Fruit fly (Drosophila melanogaster): ENCODE measurements around the gene CG13784.

CG13784 gene

dm6 chr2L:7169003-7169402 is 50.8 kb downstream of the CG13784 start:
- TF ChIP-seq sisA (GFP tag; IDR thresholded peaks at IDR 0.05): no peak
- no peak for TF ChIP-seq usp (GFP tag; optimal IDR thresholded peaks at IDR 0.05)
- TF ChIP-seq dysf (GFP tag; IDR thresholded peaks at IDR 0.05): no peak
- TF ChIP-seq HHEX (GFP tag; optimal IDR thresholded peaks at IDR 0.05): peak; percentile 7
- TF ChIP-seq sug (tag; optimal IDR thresholded peaks at IDR 0.05): peak; percentile 47
- peak; percentile 75 for TF ChIP-seq crol (GFP tag; IDR thresholded peaks at IDR 0.05)
- 0 out of 2 replicates have a peak, but pooled peaks have one; percentile 11 for TF ChIP-seq NFAT (GFP tag; IDR thresholded peaks at IDR 0.05)
- TF ChIP-seq Rx (GFP tag; IDR thresholded peaks at IDR 0.05): no peak
- TF ChIP-seq CG10959 (GFP tag; IDR thresholded peaks at IDR 0.05): no peak
- TF ChIP-seq Camta (GFP tag; optimal IDR thresholded peaks at IDR 0.05): no peak
- no peak for TF ChIP-seq CG11093 (GFP tag; IDR thresholded peaks at IDR 0.05)
- TF ChIP-seq hkb (optimal IDR thresholded peaks at IDR 0.05): no peak
- no peak for TF ChIP-seq hkb (GFP tag; IDR thresholded peaks at IDR 0.05)
- peak; percentile 24; the same call in 1 of the 2 replicates for TF ChIP-seq sens-2 (GFP tag; IDR thresholded peaks at IDR 0.05)
- TF ChIP-seq Sin3A (optimal IDR thresholded peaks at IDR 0.05): no peak
- 0 out of 2 replicates have a peak, but pooled peaks have one; percentile 10 for TF ChIP-seq stc (GFP tag; IDR thresholded peaks at IDR 0.05)
- TF ChIP-seq gce (GFP tag; IDR thresholded peaks at IDR 0.05): no peak
- TF ChIP-seq CG6272 (GFP tag; IDR thresholded peaks at IDR 0.05): no peak
- no peak for TF ChIP-seq CG4854 (GFP tag; optimal IDR thresholded peaks at IDR 0.05)
- no peak for TF ChIP-seq knrl (GFP tag; IDR thresholded peaks at IDR 0.05; ENCODE audit: partially characterized antibody)
- no peak for TF ChIP-seq ash1 (GFP tag; optimal IDR thresholded peaks at IDR 0.05)
- TF ChIP-seq CG11504 (tag; optimal IDR thresholded peaks at IDR 0.05): peak; percentile 4
- TF ChIP-seq CG12104 (GFP tag; optimal IDR thresholded peaks at IDR 0.05): no peak
- no peak for TF ChIP-seq otp (GFP tag; IDR thresholded peaks at IDR 0.05)
- TF ChIP-seq TFAM (GFP tag; optimal IDR thresholded peaks at IDR 0.05): no peak
- TF ChIP-seq exex (tag; optimal IDR thresholded peaks at IDR 0.05): peak; percentile 11
- TF ChIP-seq Trl (optimal IDR thresholded peaks at IDR 0.05): no peak
- TF ChIP-seq Trl (GFP tag; optimal IDR thresholded peaks at IDR 0.05): no peak
- TF ChIP-seq H15 (GFP tag; IDR thresholded peaks at IDR 0.05): no peak
- TF ChIP-seq GATAe (GFP tag; conservative IDR thresholded peaks at IDR 0.05): peak; percentile 62
- TF ChIP-seq CG8290 (GFP tag; optimal IDR thresholded peaks at IDR 0.05): no peak
- TF ChIP-seq CG8290 (tag; optimal IDR thresholded peaks at IDR 0.05): peak in 1 of 2 experiments; percentile 34
- no peak for TF ChIP-seq CG9437 (GFP tag; optimal IDR thresholded peaks at IDR 0.05)
- 0 out of 3 replicates have a peak, but pooled peaks have one; percentile 40 for TF ChIP-seq CG6175 (GFP tag; IDR thresholded peaks at IDR 0.05)
- TF ChIP-seq CG13424 (tag; optimal IDR thresholded peaks at IDR 0.05): no peak
- TF ChIP-seq CG2678 (tag; optimal IDR thresholded peaks at IDR 0.05): peak; percentile 17
- TF ChIP-seq CTCF (GFP tag; optimal IDR thresholded peaks at IDR 0.05): no peak
- peak; percentile 6 for TF ChIP-seq unpg (GFP tag; optimal IDR thresholded peaks at IDR 0.05)

- peak in 1 of 2 experiments; percentile 45 for TF ChIP-seq Hr78 (GFP tag; optimal IDR thresholded peaks at IDR 0.05)
- TF ChIP-seq HLH3B (GFP tag; IDR thresholded peaks at IDR 0.05): 0 out of 2 replicates have a peak, but pooled peaks have one; percentile 21
- TF ChIP-seq ash1 (GFP tag; optimal IDR thresholded peaks at IDR 0.05): no peak
- peak; percentile 27 for TF ChIP-seq PHDP (tag; optimal IDR thresholded peaks at IDR 0.05)
- no peak for TF ChIP-seq CG43689 (GFP tag; IDR thresholded peaks at IDR 0.05)
- TF ChIP-seq unpg (GFP tag; optimal IDR thresholded peaks at IDR 0.05): peak; percentile 13
- TF ChIP-seq run (tag; optimal IDR thresholded peaks at IDR 0.05): no peak
- TF ChIP-seq D19A (tag; optimal IDR thresholded peaks at IDR 0.05): peak; percentile 52
- 0 out of 3 replicates have a peak, but pooled peaks have one; percentile 42 for TF ChIP-seq otp (GFP tag; IDR thresholded peaks at IDR 0.05)
- TF ChIP-seq CG4707 (GFP tag; optimal IDR thresholded peaks at IDR 0.05): peak; percentile 2
- TF ChIP-seq Blimp-1 (GFP tag; optimal IDR thresholded peaks at IDR 0.05): peak; percentile 13
- TF ChIP-seq grau (tag; optimal IDR thresholded peaks at IDR 0.05): peak; percentile 60
- no peak for TF ChIP-seq Nf-YA (GFP tag; IDR thresholded peaks at IDR 0.05)
- TF ChIP-seq pan (optimal IDR thresholded peaks at IDR 0.05): no peak
- peak in 1 of 2 experiments; percentile 8 for TF ChIP-seq pan (GFP tag; optimal IDR thresholded peaks at IDR 0.05 in 1 of 2, IDR thresholded peaks at IDR 0.05 in 1 of 2)
- TF ChIP-seq CG15696 (tag; optimal IDR thresholded peaks at IDR 0.05): peak; percentile 23
- TF ChIP-seq CG8290 (GFP tag; optimal IDR thresholded peaks at IDR 0.05): no peak
- TF ChIP-seq CG8290 (tag; optimal IDR thresholded peaks at IDR 0.05): peak in 1 of 2 experiments; percentile 6
- TF ChIP-seq CG11247 (GFP tag; IDR thresholded peaks at IDR 0.05): no peak
- TF ChIP-seq ATbp (GFP tag; optimal IDR thresholded peaks at IDR 0.05): peak; percentile 31
- TF ChIP-seq fd64A (GFP tag; optimal IDR thresholded peaks at IDR 0.05): peak; percentile 51
Observed at dm6 chr2L:7165832-7166231, 54.0 kb downstream of the CG13784 start.

Measured in whole organism, embryonic.